Fruit fly (Drosophila melanogaster) whole organism, embryonic: Measurements from ENCODE around the gene CG7728.

ENCODE experiments used
- ATbp ChIP-seq: fragments of 200-800 bp; sonication (Bioruptor generic); optimal IDR thresholded peaks from 2 replicates; lab custom pipeline; 2017; ENCODE audit warnings: missing biosample characterization, mild to moderate bottlenecking, missing genetic modification characterization, missing genetic modification reagents
- Abd-B ChIP-seq: fragments of 200-800 bp; sonication (Bioruptor generic); optimal IDR thresholded peaks from 2 replicates; lab custom pipeline; 2018; ENCODE audit warnings: missing biosample characterization, mild to moderate bottlenecking, missing genetic modification characterization, moderate library complexity
- Antp ChIP-seq: fragments of 200-800 bp; sonication (Bioruptor generic); optimal IDR thresholded peaks from 3 replicates; lab custom pipeline; 2016; ENCODE audit warnings: missing biosample characterization, missing genetic modification characterization
- CG10267 ChIP-seq: fragments of 200-800 bp; sonication (Bioruptor generic); optimal IDR thresholded peaks from 2 replicates; lab custom pipeline; 2018; ENCODE audit warnings: missing biosample characterization, mild to moderate bottlenecking, missing genetic modification characterization, moderate library complexity
- CG11247 ChIP-seq: fragments of 200-800 bp; sonication (Bioruptor generic); IDR thresholded peaks from 2 replicates; pipeline ENCODE4 v1.3.6; 2022; ENCODE audit warnings: missing biosample characterization, missing genetic modification characterization
- CG11456 ChIP-seq: fragments of 200-800 bp; sonication (Bioruptor generic); IDR thresholded peaks from 3 replicates; pipeline ENCODE4 v1.3.6; 2022; ENCODE audit warnings: missing biosample characterization, missing genetic modification characterization
- CG12071 ChIP-seq: fragments of 200-800 bp; sonication (Bioruptor generic); optimal IDR thresholded peaks from 3 replicates; lab custom pipeline; 2018; ENCODE audit warnings: missing biosample characterization, mild to moderate bottlenecking, missing genetic modification characterization
- CG13624 ChIP-seq: fragments of 200-800 bp; sonication (Bioruptor generic); optimal IDR thresholded peaks from 2 replicates; lab custom pipeline; 2016; ENCODE audit warnings: missing biosample characterization, missing genetic modification characterization
- CG14441 ChIP-seq: fragments of 200-800 bp; sonication (Bioruptor generic); IDR thresholded peaks from 2 replicates; pipeline ENCODE4 v1.3.6; 2022; ENCODE audit warnings: missing biosample characterization, missing genetic modification characterization
- CG15011 ChIP-seq: fragments of 200-800 bp; sonication (Bioruptor generic); optimal IDR thresholded peaks from 3 replicates; lab custom pipeline; 2018; ENCODE audit warnings: missing biosample characterization, mild to moderate bottlenecking, missing genetic modification characterization
- CG1529 ChIP-seq: fragments of 200-800 bp; sonication (Bioruptor generic); optimal IDR thresholded peaks from 3 replicates; lab custom pipeline; 2018; ENCODE audit warnings: missing biosample characterization, missing genetic modification characterization
- CG15479 ChIP-seq: fragments of 200-800 bp; sonication (Bioruptor generic); optimal IDR thresholded peaks from 3 replicates; lab custom pipeline; 2019; ENCODE audit warnings: missing biosample characterization, mild to moderate bottlenecking, missing genetic modification characterization, moderate library complexity
- CG16779 ChIP-seq: fragments of 200-800 bp; sonication (Bioruptor generic); IDR thresholded peaks from 2 replicates; pipeline ENCODE4 v1.3.6; 2022; ENCODE audit warnings: missing biosample characterization, missing genetic modification characterization
- CG17359 ChIP-seq: fragments of 200-800 bp; sonication (Bioruptor generic); optimal IDR thresholded peaks from 3 replicates; lab custom pipeline; 2018; ENCODE audit warnings: missing biosample characterization, mild to moderate bottlenecking, missing genetic modification characterization, moderate library complexity
- CG18476 ChIP-seq: fragments of 200-800 bp; sonication (Bioruptor generic); optimal IDR thresholded peaks from 2 replicates; lab custom pipeline; 2016; ENCODE audit warnings: missing biosample characterization, mild to moderate bottlenecking, missing genetic modification characterization
- CG2116 ChIP-seq: fragments of 200-800 bp; sonication (Bioruptor generic); optimal IDR thresholded peaks from 3 replicates; lab custom pipeline; 2018; ENCODE audit warnings: missing biosample characterization, mild to moderate bottlenecking, missing genetic modification characterization
- CG2129 ChIP-seq: fragments of 200-800 bp; sonication (Bioruptor generic); IDR thresholded peaks from 2 replicates; pipeline ENCODE4 v1.3.6; 2022; ENCODE audit warnings: missing biosample characterization, missing genetic modification characterization; ENCODE audit not compliant: partially characterized antibody
- CG2712 ChIP-seq: fragments of 200-800 bp; optimal IDR thresholded peaks from 3 replicates; lab custom pipeline; 2019; ENCODE audit warnings: missing biosample characterization, mild to moderate bottlenecking, missing genetic modification characterization, moderate library complexity
- CG32772 ChIP-seq: fragments of 200-800 bp; sonication (Bioruptor generic); IDR thresholded peaks from 2 replicates; pipeline ENCODE4 v1.3.6; 2022; ENCODE audit warnings: missing biosample characterization, missing genetic modification characterization
- CG43689 ChIP-seq: fragments of 200-800 bp; sonication (Bioruptor generic); IDR thresholded peaks from 2 replicates; pipeline ENCODE4 v1.3.6; 2022; ENCODE audit warnings: missing biosample characterization, missing genetic modification characterization
- CG6175 ChIP-seq: fragments of 200-800 bp; sonication (Bioruptor generic); IDR thresholded peaks from 3 replicates; pipeline ENCODE4 v1.3.6; 2022; ENCODE audit warnings: missing biosample characterization, missing genetic modification characterization
- CG6765 ChIP-seq: fragments of 200-800 bp; sonication (Bioruptor generic); optimal IDR thresholded peaks from 3 replicates; lab custom pipeline; 2017; ENCODE audit warnings: missing biosample characterization, mild to moderate bottlenecking, missing genetic modification characterization
- CG7357 ChIP-seq: fragments of 200-800 bp; sonication (Bioruptor generic); IDR thresholded peaks from 3 replicates; pipeline ENCODE4 v1.3.6; 2022; ENCODE audit warnings: missing biosample characterization, missing genetic modification characterization
- CG7786 ChIP-seq: fragments of 200-800 bp; sonication (Bioruptor generic); optimal IDR thresholded peaks from 2 replicates; lab custom pipeline; 2016; ENCODE audit warnings: missing biosample characterization, missing genetic modification characterization
- CG8359 ChIP-seq: fragments of 200-800 bp; sonication (Bioruptor generic); optimal IDR thresholded peaks from 2 replicates; lab custom pipeline; 2017; ENCODE audit warnings: missing biosample characterization, mild to moderate bottlenecking, missing genetic modification characterization, borderline replicate concordance
- CG8765 ChIP-seq: fragments of 200-800 bp; sonication (Bioruptor generic); IDR thresholded peaks from 2 replicates; pipeline ENCODE4 v1.3.6; 2022; ENCODE audit warnings: missing biosample characterization, missing genetic modification characterization
- CG9727 ChIP-seq: fragments of 200-800 bp; sonication (Bioruptor generic); optimal IDR thresholded peaks from 3 replicates; lab custom pipeline; 2017; ENCODE audit warnings: missing biosample characterization, mild to moderate bottlenecking, missing genetic modification characterization
- Chrac-16 ChIP-seq: fragments of 200-800 bp; sonication (Bioruptor generic); optimal IDR thresholded peaks from 3 replicates; lab custom pipeline; 2016; ENCODE audit warnings: missing biosample characterization, missing genetic modification characterization
- Dbx ChIP-seq: fragments of 200-800 bp; sonication (Bioruptor generic); IDR thresholded peaks from 3 replicates; pipeline ENCODE4 v1.3.6; 2022; ENCODE audit warnings: missing biosample characterization, missing genetic modification characterization
- Dip2 ChIP-seq: fragments of 200-800 bp; sonication (Bioruptor generic); IDR thresholded peaks from 2 replicates; pipeline ENCODE4 v1.3.6; 2022; ENCODE audit warnings: missing biosample characterization, missing genetic modification characterization
- Ets65A ChIP-seq: fragments of 200-800 bp; sonication (Bioruptor generic); peaks from one replicate; lab custom pipeline; 2016; ENCODE audit warnings: missing biosample characterization, missing genetic modification characterization
- H2.0 ChIP-seq: fragments of 200-800 bp; sonication (Bioruptor generic); IDR thresholded peaks from 2 replicates; pipeline ENCODE4 v1.3.6; 2022; ENCODE audit warnings: missing biosample characterization, missing genetic modification characterization
- Hr51 ChIP-seq, 2 experiments: fragments of 200-800 bp; sonication (Bioruptor generic); optimal IDR thresholded peaks; 2 replicates in 1 of 2; 3 replicates in 1 of 2; lab custom pipeline; 2016 to 2018; ENCODE audit warnings: missing biosample characterization in 2 of 2, missing genetic modification characterization in 2 of 2, mild to moderate bottlenecking in 1 of 2, moderate library complexity in 1 of 2
- Jarid2 ChIP-seq: fragments of 200-800 bp; sonication (Bioruptor generic); optimal IDR thresholded peaks from 3 replicates; lab custom pipeline; 2017; ENCODE audit warnings: mild to moderate bottlenecking, missing biosample characterization, missing genetic modification reagents, missing genetic modification characterization
- Kr ChIP-seq: fragments of 200-800 bp; sonication (Bioruptor generic); optimal IDR thresholded peaks from 2 replicates; lab custom pipeline; 2017; ENCODE audit warnings: missing biosample characterization, mild to moderate bottlenecking, missing genetic modification characterization
- Mes4 ChIP-seq: fragments of 200-800 bp; sonication (Bioruptor generic); optimal IDR thresholded peaks from 2 replicates; lab custom pipeline; 2016; ENCODE audit warnings: missing biosample characterization, missing genetic modification characterization
- Six4 ChIP-seq: fragments of 200-800 bp; sonication (Bioruptor generic); optimal IDR thresholded peaks from 2 replicates; lab custom pipeline; 2016; ENCODE audit warnings: missing biosample characterization, missing genetic modification characterization
- Spps ChIP-seq: fragments of 200-800 bp; sonication (Bioruptor generic); optimal IDR thresholded peaks from 2 replicates; lab custom pipeline; 2018; ENCODE audit warnings: missing biosample characterization, mild to moderate bottlenecking, missing genetic modification characterization
- Usf ChIP-seq: fragments of 200-800 bp; sonication (Bioruptor generic); optimal IDR thresholded peaks from 2 replicates; lab custom pipeline; 2017; ENCODE audit warnings: missing genotype, missing biosample characterization, missing genetic modification characterization
- br ChIP-seq: fragments of >200 bp; optimal IDR thresholded peaks from 2 replicates; lab custom pipeline; 2017
- fd96Cb ChIP-seq: fragments of 200-800 bp; sonication (Bioruptor generic); optimal IDR thresholded peaks from 2 replicates; lab custom pipeline; 2018; ENCODE audit warnings: missing biosample characterization, mild to moderate bottlenecking, missing genetic modification characterization, moderate library complexity
- fu2 ChIP-seq: fragments of 200-800 bp; sonication (Bioruptor generic); optimal IDR thresholded peaks from 2 replicates; lab custom pipeline; 2016; ENCODE audit warnings: missing biosample characterization, missing genetic modification characterization
- gsb ChIP-seq: fragments of 200-800 bp; sonication (Bioruptor generic); IDR thresholded peaks from 2 replicates; pipeline ENCODE4 v1.3.6; 2022; ENCODE audit warnings: missing biosample characterization, missing genetic modification characterization
- nmo ChIP-seq: fragments of 200-800 bp; sonication (Bioruptor generic); optimal IDR thresholded peaks from 2 replicates; lab custom pipeline; 2018; ENCODE audit warnings: missing biosample characterization, mild to moderate bottlenecking, missing genetic modification characterization, moderate library complexity
- run ChIP-seq: fragments of 200-800 bp; sonication (Bioruptor generic); optimal IDR thresholded peaks from 3 replicates; lab custom pipeline; 2018; ENCODE audit warnings: missing biosample characterization, mild to moderate bottlenecking, missing genetic modification characterization
- sisA ChIP-seq: fragments of 200-800 bp; sonication (Bioruptor generic); IDR thresholded peaks from 2 replicates; pipeline ENCODE4 v1.3.6; 2022; ENCODE audit warnings: missing biosample characterization, missing genetic modification characterization
- sr ChIP-seq: fragments of 200-800 bp; sonication (Bioruptor generic); IDR thresholded peaks from 3 replicates; pipeline ENCODE4 v1.3.6; 2022; ENCODE audit warnings: missing biosample characterization, missing genetic modification characterization
- vvl ChIP-seq: fragments of 200-800 bp; sonication (Bioruptor generic); IDR thresholded peaks from 2 replicates; pipeline ENCODE4 v1.3.6; 2022; ENCODE audit warnings: missing biosample characterization, missing genetic modification characterization
- zf30C ChIP-seq: fragments of 200-800 bp; sonication (Bioruptor generic); optimal IDR thresholded peaks from 3 replicates; lab custom pipeline; 2018; ENCODE audit warnings: missing biosample characterization, mild to moderate bottlenecking, missing genetic modification characterization

Gene CG7728

DNA sequence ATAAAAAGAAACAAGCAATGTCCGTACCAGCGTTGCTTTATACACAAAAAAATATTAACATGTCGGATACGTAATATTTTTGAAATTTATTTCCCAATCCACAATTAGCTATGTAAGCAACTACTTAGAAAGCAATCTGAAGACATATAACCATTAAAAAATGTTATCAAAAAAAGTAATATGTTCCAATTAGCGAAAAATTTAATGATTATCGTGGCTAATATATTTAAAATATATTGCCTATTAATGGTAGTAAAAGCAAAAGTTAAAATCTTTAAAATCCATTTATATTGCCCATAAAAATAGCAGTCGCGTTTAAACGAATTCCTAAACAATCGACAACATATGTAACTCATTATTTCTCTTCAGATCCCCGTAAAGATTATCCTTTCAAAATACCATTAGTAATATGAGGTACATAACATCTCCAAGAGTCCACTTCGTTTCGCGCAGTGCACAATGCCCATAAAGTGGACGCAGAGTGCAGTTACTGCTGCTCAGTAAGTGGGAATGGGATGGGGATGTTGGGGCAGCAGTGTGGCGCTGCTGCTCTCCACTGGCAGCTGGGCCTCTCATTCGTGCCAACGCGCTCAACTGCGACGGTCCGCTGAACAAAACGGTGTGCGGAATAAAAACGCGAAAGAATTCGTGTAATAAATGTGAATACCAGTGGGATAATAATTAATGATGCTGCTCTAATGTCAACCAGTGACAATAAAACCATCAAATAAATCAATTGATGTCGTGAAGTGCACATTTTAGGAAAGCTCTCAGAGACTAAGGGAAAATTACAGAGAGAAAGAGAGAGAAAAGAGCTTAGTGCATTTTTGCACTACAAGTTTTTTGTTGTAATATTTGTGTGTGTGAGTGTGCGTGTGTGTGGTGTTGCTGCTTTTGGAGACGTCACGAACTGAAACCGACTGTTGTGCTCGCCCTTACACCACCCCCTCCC, 30.0 kb upstream of the CG7728 start (continued):
- TF ChIP-seq CG8359 (GFP tag; lab: Kevin White, UChicago) (no peak), gsb (no peak), Ets65A (GFP tag; lab: Kevin White, UChicago) (peak; percentile 86), CG32772 (GFP tag; lab: Robert Waterston, UW) (peak; percentile 29; the same call in 1 of the 2 replicates), CG14441 (GFP tag; lab: Robert Waterston, UW) (peak; percentile 37; the same call in 1 of the 2 replicates), Kr (GFP tag; lab: Kevin White, UChicago) (no peak), nmo (GFP tag; lab: Kevin White, UChicago) (peak; percentile 65), fu2 (GFP tag; lab: Kevin White, UChicago) (peak; percentile 31), CG6175 (GFP tag; lab: Robert Waterston, UW) (0 out of 3 replicates have a peak, but pooled peaks have one; percentile 30), br (lab: Kevin White, UChicago) (no peak), CG2116 (GFP tag; lab: Kevin White, UChicago) (peak; percentile 9), CG43689 (GFP tag; lab: Robert Waterston, UW) (no peak), CG17359 (tag; lab: Kevin White, UChicago) (peak; percentile 51), ATbp (peak; percentile 40), CG6765 (GFP tag; lab: Kevin White, UChicago) (no peak), Hr51 (GFP tag; optimal IDR thresholded peaks at IDR 0.05; lab: Kevin White, UChicago) (peak; percentile 18 to 64), CG11456 (GFP tag; lab: Robert Waterston, UW) (peak; percentile 80), CG8765 (GFP tag; lab: Robert Waterston, UW) (no peak), CG7786 (GFP tag; lab: Kevin White, UChicago) (peak; percentile 11), Antp (peak; percentile 14), vvl (GFP tag; lab: Robert Waterston, UW) (peak; percentile 41; the same call in 1 of the 2 replicates), Usf (GFP tag; lab: Kevin White, UChicago) (no peak), Jarid2 (GFP tag; lab: Kevin White, UChicago) (peak; percentile 50), sr (GFP tag; lab: Robert Waterston, UW) (0 out of 3 replicates have a peak, but pooled peaks have one; percentile 22), CG12071 (GFP tag; lab: Kevin White, UChicago) (peak; percentile 31), CG13624 (GFP tag; lab: Kevin White, UChicago) (peak; percentile 38), Six4 (GFP tag; lab: Kevin White, UChicago) (peak; percentile 5), H2.0 (GFP tag; lab: Robert Waterston, UW) (0 out of 2 replicates have a peak, but pooled peaks have one; percentile 7), fd96Cb (tag; lab: Kevin White, UChicago) (peak; percentile 54), CG7357 (GFP tag; lab: Robert Waterston, UW) (peak; percentile 40; the same call in 1 of the 3 replicates), Abd-B (GFP tag; lab: Kevin White, UChicago) (peak; percentile 48), Mes4 (GFP tag; lab: Kevin White, UChicago) (no peak), CG15011 (GFP tag; lab: Kevin White, UChicago) (peak; percentile 52), Dip2 (GFP tag; lab: Robert Waterston, UW) (no peak), Chrac-16 (GFP tag; lab: Kevin White, UChicago) (peak; percentile 29), CG10267 (tag; lab: Kevin White, UChicago) (peak; percentile 26), Spps (tag; lab: Kevin White, UChicago) (no peak), sisA (GFP tag; lab: Robert Waterston, UW) (peak; percentile 55), CG2129 (GFP tag; lab: Robert Waterston, UW) (no peak), CG16779 (GFP tag; lab: Robert Waterston, UW) (no peak), zf30C (GFP tag; lab: Kevin White, UChicago) (no peak), CG18476 (GFP tag; lab: Kevin White, UChicago) (peak; percentile 47), CG1529 (GFP tag; lab: Kevin White, UChicago) (peak; percentile 34), CG15479 (GFP tag; lab: Kevin White, UChicago) (no peak), CG2712 (peak; percentile 40), run (tag; lab: Kevin White, UChicago) (no peak), Dbx (GFP tag; lab: Robert Waterston, UW) (peak; percentile 46; the same call in 1 of the 3 replicates), CG11247 (GFP tag; lab: Robert Waterston, UW) (peak; percentile 49; the same call in 1 of the 2 replicates), CG9727 (GFP tag; lab: Kevin White, UChicago) (peak; percentile 71)
